Worm (Caenorhabditis elegans): Measurements from ENCODE around the gene mecr-1.

ce11 chrII:13188084-13188483 lies 970 bp upstream of the mecr-1 start:
- TF ChIP-seq rec-8 (tag; optimal IDR thresholded peaks at IDR 0.05): no peak
- TF ChIP-seq ama-1 (optimal IDR thresholded peaks at IDR 0.05): no peak
- no peak for TF ChIP-seq ama-1 (GFP tag; optimal IDR thresholded peaks at IDR 0.05)
- TF ChIP-seq pbrm-1 (GFP tag; IDR thresholded peaks at IDR 0.05): no peak
- no peak for TF ChIP-seq B0035.1 (tag; optimal IDR thresholded peaks at IDR 0.05)
- TF ChIP-seq Y67H2A.10 (GFP tag; conservative IDR thresholded peaks at IDR 0.05): no peak
- no peak for TF ChIP-seq attf-5 (GFP tag; optimal IDR thresholded peaks at IDR 0.05)
- no peak for TF ChIP-seq somi-1 (GFP tag; optimal IDR thresholded peaks at IDR 0.05)
- TF ChIP-seq ceh-79 (tag; optimal IDR thresholded peaks at IDR 0.05): no peak
- TF ChIP-seq snpc-4 (GFP tag; optimal IDR thresholded peaks at IDR 0.05): no peak
- no peak for TF ChIP-seq snpc-4 (tag; optimal IDR thresholded peaks at IDR 0.05)

All from whole organism, young adult.